Worm (Caenorhabditis elegans) whole organism, L1 larva: ENCODE measurements around the gene cdk-11.2.

ENCODE experiments used
- ces-1 ChIP-seq: fragments of 150-350 bp; optimal IDR thresholded peaks from 2 replicates; lab custom pipeline; 2014; ENCODE audit warnings: missing biosample characterization, missing genetic modification reagents, missing genetic modification characterization
- dpl-1 ChIP-seq, 3 experiments: fragments of 150-350 bp in 2 of 3; sonication (generic microtip) in 1 of 3; optimal IDR thresholded peaks; 2 replicates each; lab custom pipeline; 2014 to 2017; ENCODE audit warnings: missing biosample characterization in 3 of 3, missing genetic modification characterization in 3 of 3, missing genetic modification reagents in 3 of 3
- egl-27 ChIP-seq, 2 experiments: fragments of 150-350 bp in 1 of 2; sonication (generic microtip); optimal IDR thresholded peaks; 3 replicates each; lab custom pipeline; 2017 to 2018; ENCODE audit warnings: missing biosample characterization in 2 of 2, missing genetic modification characterization in 2 of 2, missing genetic modification reagents in 2 of 2
- fkh-10 ChIP-seq: sonication (generic microtip); optimal IDR thresholded peaks from 2 replicates; lab custom pipeline; 2017; ENCODE audit warnings: missing biosample characterization, missing genetic modification reagents, missing genetic modification characterization
- isw-1 ChIP-seq: fragments of 200-800 bp; sonication (Bioruptor generic); IDR thresholded peaks from 2 replicates; pipeline ENCODE4 v1.3.6; 2022; ENCODE audit warnings: missing genetic modification characterization, missing compliant biosample characterization
- nhr-85 ChIP-seq: sonication (generic microtip); peaks from one replicate; lab custom pipeline; 2016; ENCODE audit warnings: missing genetic modification characterization, inconsistent platforms, missing compliant biosample characterization

DNA sequence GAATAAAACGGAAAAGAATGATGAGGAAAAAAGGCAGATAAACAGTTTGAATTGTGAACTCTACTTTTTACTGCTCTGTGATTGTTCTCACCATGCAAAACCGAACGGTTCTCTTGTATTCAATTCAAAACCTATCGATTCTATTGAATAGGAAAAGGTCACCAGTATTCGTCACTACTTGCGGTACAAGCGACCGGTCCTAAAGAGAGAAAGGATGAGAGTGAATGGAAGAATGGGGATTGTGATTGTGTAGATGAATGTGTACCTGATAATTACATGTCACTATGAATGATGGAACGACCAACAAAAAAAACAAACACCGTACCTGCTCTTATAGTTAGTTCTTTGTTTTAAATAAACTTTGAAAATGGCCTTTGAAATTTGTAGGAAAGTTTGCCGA lies 13.2 kb upstream of the cdk-11.2 start:
- TF ChIP-seq nhr-85 (tag; lab: Kevin White, UChicago): no peak
- TF ChIP-seq ces-1: no peak
- no peak for TF ChIP-seq dpl-1 (GFP tag; optimal IDR thresholded peaks at IDR 0.05; lab: Kevin White, UChicago)
- no peak for TF ChIP-seq egl-27 (tag; optimal IDR thresholded peaks at IDR 0.05; lab: Kevin White, UChicago)
- TF ChIP-seq fkh-10: no peak
- no peak for TF ChIP-seq isw-1 (GFP tag; lab: Robert Waterston, UW)
